Worm (Caenorhabditis elegans) whole organism, young adult: Measurements from ENCODE around the gene pbs-6.

Experiments
- bed-2 ChIP-seq: fragments of 200-800 bp; sonication (Bioruptor generic); IDR thresholded peaks from 2 replicates; pipeline ENCODE4 v1.3.6; 2022; ENCODE audit warnings: missing genetic modification reagents, missing genetic modification characterization, missing compliant biosample characterization
- ceh-100 ChIP-seq: fragments of 200-800 bp; sonication (Bioruptor generic); IDR thresholded peaks from 2 replicates; pipeline ENCODE4 v1.3.6; 2022; ENCODE audit warnings: missing genetic modification reagents, missing genetic modification characterization, missing compliant biosample characterization
- ceh-79 ChIP-seq: sonication (generic microtip); optimal IDR thresholded peaks from 2 replicates; lab custom pipeline; 2017; ENCODE audit warnings: mild to moderate bottlenecking, missing genetic modification characterization, missing compliant biosample characterization
- die-1 ChIP-seq: sonication (generic microtip); optimal IDR thresholded peaks from 2 replicates; lab custom pipeline; 2016; ENCODE audit warnings: missing genotype, mild to moderate bottlenecking, missing genetic modification characterization, missing compliant biosample characterization
- let-526 ChIP-seq: fragments of 200-800 bp; sonication (Bioruptor generic); IDR thresholded peaks from 2 replicates; pipeline ENCODE4 v1.3.6; 2022; ENCODE audit warnings: missing genetic modification reagents, missing genetic modification characterization, missing compliant biosample characterization
- lsl-1 ChIP-seq: fragments of 200-800 bp; sonication (Bioruptor generic); optimal IDR thresholded peaks from 2 replicates; lab custom pipeline; 2018; ENCODE audit warnings: mild to moderate bottlenecking, missing genetic modification characterization, moderate library complexity, missing compliant biosample characterization
- madf-3 ChIP-seq: fragments of 200-800 bp; sonication (Bioruptor generic); IDR thresholded peaks from 2 replicates; pipeline ENCODE4 v1.3.6; 2022; ENCODE audit warnings: missing genetic modification reagents, missing genetic modification characterization, missing compliant biosample characterization
- mel-28 ChIP-seq: sonication (generic microtip); optimal IDR thresholded peaks from 2 replicates; lab custom pipeline; 2016; ENCODE audit warnings: borderline replicate concordance, mild to moderate bottlenecking, missing genetic modification characterization, missing compliant biosample characterization
- ztf-18 ChIP-seq: sonication (generic microtip); optimal IDR thresholded peaks from 2 replicates; lab custom pipeline; 2016; ENCODE audit warnings: missing genotype, mild to moderate bottlenecking, missing genetic modification characterization, missing compliant biosample characterization
- ztf-26 ChIP-seq: sonication (generic microtip); optimal IDR thresholded peaks from 2 replicates; lab custom pipeline; 2017; ENCODE audit warnings: missing genetic modification characterization, missing compliant biosample characterization

DNA sequence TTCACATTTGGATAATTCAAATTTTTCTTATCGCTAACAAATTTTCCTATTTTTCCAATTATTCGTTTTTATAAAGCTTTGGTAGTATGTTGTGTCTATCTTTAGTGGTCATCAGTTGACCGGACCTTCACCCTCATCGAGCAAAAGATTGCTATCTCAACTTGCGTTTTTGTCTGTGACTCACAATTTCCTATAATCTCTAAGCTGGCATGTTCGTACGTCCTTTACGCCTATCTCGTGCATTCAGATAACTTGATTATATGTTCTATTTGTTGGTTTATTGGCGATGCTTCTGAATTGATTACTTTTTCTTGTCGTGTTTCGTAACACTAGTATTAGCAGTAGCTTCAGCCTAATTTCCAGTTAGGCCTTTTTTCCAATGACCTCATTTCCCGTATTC lies 35.7 kb upstream of the pbs-6 start:
- TF ChIP-seq mel-28 (tag; lab: Kevin White, UChicago) (no peak), die-1 (tag; lab: Kevin White, UChicago) (no peak), bed-2 (no peak), lsl-1 (no peak), ceh-79 (no peak), let-526 (GFP tag; lab: Robert Waterston, UW) (no peak), ceh-100 (GFP tag; lab: Robert Waterston, UW) (no peak), ztf-26 (tag; lab: Kevin White, UChicago) (no peak), ztf-18 (no peak), madf-3 (GFP tag; lab: Robert Waterston, UW) (no peak)
